Worm (Caenorhabditis elegans) whole organism, young adult: Measurements from ENCODE around the gene nlp-59.

Source experiments
- B0261.1 ChIP-seq: sonication (generic microtip); optimal IDR thresholded peaks from 2 replicates; lab custom pipeline; 2016; ENCODE audit warnings: mild to moderate bottlenecking, missing genetic modification characterization, moderate library complexity, missing compliant biosample characterization
- F49E8.2 ChIP-seq: sonication (generic microtip); optimal IDR thresholded peaks from 3 replicates; lab custom pipeline; 2017; ENCODE audit warnings: missing genetic modification characterization, mild to moderate bottlenecking, missing compliant biosample characterization, antibody characterized with exemption, moderate library complexity; ENCODE audit not compliant: insufficient read depth
- F52B5.7 ChIP-seq: sonication (generic microtip); optimal IDR thresholded peaks from 2 replicates; lab custom pipeline; 2016; ENCODE audit warnings: mild to moderate bottlenecking, missing genetic modification characterization, missing compliant biosample characterization
- F55B11.4 ChIP-seq: sonication (generic microtip); optimal IDR thresholded peaks from 2 replicates; lab custom pipeline; 2016; ENCODE audit warnings: missing compliant biosample characterization, missing genetic modification characterization, borderline replicate concordance; ENCODE audit not compliant: insufficient read depth
- F57C9.4 ChIP-seq: sonication (generic microtip); optimal IDR thresholded peaks from 2 replicates; lab custom pipeline; 2017; ENCODE audit warnings: mild to moderate bottlenecking, missing genetic modification characterization, missing compliant biosample characterization
- K12H6.12 ChIP-seq: fragments of 200-800 bp; sonication (Bioruptor generic); optimal IDR thresholded peaks from 2 replicates; lab custom pipeline; 2018; ENCODE audit warnings: mild to moderate bottlenecking, missing genetic modification characterization, missing compliant biosample characterization
- Y67H2A.10 ChIP-seq: fragments of 200-800 bp; sonication (Bioruptor generic); conservative IDR thresholded peaks from 2 replicates; pipeline ENCODE4 v1.3.6; 2022; ENCODE audit warnings: missing genetic modification reagents, missing genetic modification characterization, missing compliant biosample characterization
- Y79H2A.3 ChIP-seq: fragments of 200-800 bp; sonication (Bioruptor generic); conservative IDR thresholded peaks from 2 replicates; pipeline ENCODE4 v1.3.6; 2022; ENCODE audit warnings: missing genetic modification reagents, missing genetic modification characterization, missing compliant biosample characterization
- ama-1 ChIP-seq, 3 experiments: fragments of 150-350 bp in 1 of 3; sonication (generic microtip) in 2 of 3; optimal IDR thresholded peaks; 2 replicates each; lab custom pipeline; 2014 to 2018; ENCODE audit warnings: missing biosample characterization in 2 of 3, missing genetic modification characterization in 2 of 3, missing genetic modification reagents in 2 of 3
- aptf-2 ChIP-seq: fragments of 200-800 bp; sonication (Bioruptor generic); conservative IDR thresholded peaks from 2 replicates; pipeline ENCODE4 v1.3.6; 2022; ENCODE audit warnings: missing genetic modification reagents, missing genetic modification characterization, missing compliant biosample characterization
- bed-2 ChIP-seq: fragments of 200-800 bp; sonication (Bioruptor generic); IDR thresholded peaks from 2 replicates; pipeline ENCODE4 v1.3.6; 2022; ENCODE audit warnings: missing genetic modification reagents, missing genetic modification characterization, missing compliant biosample characterization
- ceh-100 ChIP-seq: fragments of 200-800 bp; sonication (Bioruptor generic); IDR thresholded peaks from 2 replicates; pipeline ENCODE4 v1.3.6; 2022; ENCODE audit warnings: missing genetic modification reagents, missing genetic modification characterization, missing compliant biosample characterization
- ceh-27 ChIP-seq: fragments of 200-800 bp; sonication (Bioruptor generic); optimal IDR thresholded peaks from 2 replicates; lab custom pipeline; 2018; ENCODE audit warnings: mild to moderate bottlenecking, missing genetic modification characterization, moderate library complexity, missing compliant biosample characterization
- ceh-58 ChIP-seq: fragments of 200-800 bp; sonication (Bioruptor generic); IDR thresholded peaks from 2 replicates; pipeline ENCODE4 v1.3.6; 2022; ENCODE audit warnings: missing genetic modification characterization, missing compliant biosample characterization
- ceh-91 ChIP-seq: fragments of 200-800 bp; sonication (Bioruptor generic); IDR thresholded peaks from 2 replicates; pipeline ENCODE4 v1.3.6; 2022; ENCODE audit warnings: missing genetic modification reagents, missing genetic modification characterization, missing compliant biosample characterization
- die-1 ChIP-seq: sonication (generic microtip); optimal IDR thresholded peaks from 2 replicates; lab custom pipeline; 2016; ENCODE audit warnings: missing genotype, mild to moderate bottlenecking, missing genetic modification characterization, missing compliant biosample characterization
- dpff-1 ChIP-seq: sonication (generic microtip); optimal IDR thresholded peaks from 2 replicates; lab custom pipeline; 2017; ENCODE audit warnings: mild to moderate bottlenecking, missing genetic modification characterization, missing compliant biosample characterization
- egl-44 ChIP-seq: fragments of 200-800 bp; sonication (Bioruptor generic); IDR thresholded peaks from 2 replicates; pipeline ENCODE4 v1.3.6; 2022; ENCODE audit warnings: missing genetic modification reagents, missing genetic modification characterization, missing compliant biosample characterization
- ets-4 ChIP-seq: fragments of 200-800 bp; sonication (Bioruptor generic); optimal IDR thresholded peaks from 2 replicates; lab custom pipeline; 2018; ENCODE audit warnings: mild to moderate bottlenecking, missing genetic modification characterization, missing compliant biosample characterization
- fkh-3 ChIP-seq: sonication (generic microtip); optimal IDR thresholded peaks from 2 replicates; lab custom pipeline; 2016; ENCODE audit warnings: mild to moderate bottlenecking, missing genetic modification characterization, missing compliant biosample characterization
- hlh-12 ChIP-seq: sonication (generic microtip); optimal IDR thresholded peaks from 2 replicates; lab custom pipeline; 2016; ENCODE audit warnings: missing genetic modification characterization, missing compliant biosample characterization
- hmg-1.2 ChIP-seq: fragments of 200-800 bp; sonication (Bioruptor generic); IDR thresholded peaks from 2 replicates; pipeline ENCODE4 v1.3.6; 2022; ENCODE audit warnings: missing genetic modification reagents, missing genetic modification characterization, missing compliant biosample characterization
- hsf-1 ChIP-seq: fragments of 200-800 bp; sonication (Bioruptor generic); IDR thresholded peaks from 2 replicates; pipeline ENCODE4 v1.3.6; 2022; ENCODE audit warnings: missing genetic modification reagents, missing genetic modification characterization, missing compliant biosample characterization
- let-526 ChIP-seq: fragments of 200-800 bp; sonication (Bioruptor generic); IDR thresholded peaks from 2 replicates; pipeline ENCODE4 v1.3.6; 2022; ENCODE audit warnings: missing genetic modification reagents, missing genetic modification characterization, missing compliant biosample characterization
- let-607 ChIP-seq, 2 experiments: fragments of 200-800 bp in 1 of 2; sonication (Bioruptor generic) in 1 of 2; sonication (generic microtip) in 1 of 2; optimal IDR thresholded peaks; 2 replicates each; lab custom pipeline; 2016 to 2018; ENCODE audit warnings: mild to moderate bottlenecking in 2 of 2, missing compliant biosample characterization in 2 of 2, missing genetic modification characterization in 2 of 2, moderate library complexity in 2 of 2, missing genotype in 1 of 2
- lir-1 ChIP-seq: fragments of 200-800 bp; sonication (Bioruptor generic); conservative IDR thresholded peaks from 2 replicates; pipeline ENCODE4 v1.3.6; 2022; ENCODE audit warnings: missing genetic modification reagents, missing genetic modification characterization, missing compliant biosample characterization
- lsy-27 ChIP-seq: sonication (generic microtip); optimal IDR thresholded peaks from 2 replicates; lab custom pipeline; 2017; ENCODE audit warnings: missing genetic modification characterization, mild to moderate bottlenecking, missing compliant biosample characterization, antibody characterized with exemption, missing genotype, borderline replicate concordance; ENCODE audit not compliant: insufficient read depth
- madf-10 ChIP-seq: sonication (generic microtip); optimal IDR thresholded peaks from 2 replicates; lab custom pipeline; 2016; ENCODE audit warnings: mild to moderate bottlenecking, missing genetic modification characterization, missing compliant biosample characterization
- madf-8 ChIP-seq: fragments of 200-800 bp; sonication (Bioruptor generic); conservative IDR thresholded peaks from 2 replicates; pipeline ENCODE4 v1.3.6; 2022; ENCODE audit warnings: missing genetic modification reagents, missing genetic modification characterization, missing compliant biosample characterization
- mel-28 ChIP-seq: sonication (generic microtip); optimal IDR thresholded peaks from 2 replicates; lab custom pipeline; 2016; ENCODE audit warnings: borderline replicate concordance, mild to moderate bottlenecking, missing genetic modification characterization, missing compliant biosample characterization
- mxl-1 ChIP-seq: sonication (generic microtip); optimal IDR thresholded peaks from 2 replicates; lab custom pipeline; 2016; ENCODE audit warnings: missing genetic modification characterization, missing compliant biosample characterization
- nhr-90 ChIP-seq: sonication (generic microtip); optimal IDR thresholded peaks from 2 replicates; lab custom pipeline; 2016; ENCODE audit warnings: missing genotype, mild to moderate bottlenecking, missing genetic modification characterization, missing compliant biosample characterization
- repo-1 ChIP-seq: sonication (generic microtip); optimal IDR thresholded peaks from 2 replicates; lab custom pipeline; 2017; ENCODE audit warnings: mild to moderate bottlenecking, missing genetic modification characterization, missing compliant biosample characterization
- snpc-1.1 ChIP-seq: sonication (generic microtip); optimal IDR thresholded peaks from 2 replicates; lab custom pipeline; 2017; ENCODE audit warnings: missing genetic modification characterization, mild to moderate bottlenecking, missing compliant biosample characterization, antibody characterized with exemption, moderate library complexity, missing genotype, missing genetic modification reagents; ENCODE audit not compliant: insufficient read depth
- zim-3 ChIP-seq: sonication (generic microtip); optimal IDR thresholded peaks from 2 replicates; lab custom pipeline; 2017; ENCODE audit warnings: mild to moderate bottlenecking, missing genetic modification characterization, moderate library complexity, missing compliant biosample characterization
- ztf-22 ChIP-seq: fragments of 200-800 bp; sonication (Bioruptor generic); optimal IDR thresholded peaks from 2 replicates; lab custom pipeline; 2018; ENCODE audit warnings: mild to moderate bottlenecking, missing genetic modification characterization, moderate library complexity, missing compliant biosample characterization
- ztf-3 ChIP-seq: fragments of 200-800 bp; sonication (Bioruptor generic); optimal IDR thresholded peaks from 2 replicates; lab custom pipeline; 2018; ENCODE audit warnings: mild to moderate bottlenecking, missing genetic modification characterization, missing compliant biosample characterization

nlp-59 gene

DNA sequence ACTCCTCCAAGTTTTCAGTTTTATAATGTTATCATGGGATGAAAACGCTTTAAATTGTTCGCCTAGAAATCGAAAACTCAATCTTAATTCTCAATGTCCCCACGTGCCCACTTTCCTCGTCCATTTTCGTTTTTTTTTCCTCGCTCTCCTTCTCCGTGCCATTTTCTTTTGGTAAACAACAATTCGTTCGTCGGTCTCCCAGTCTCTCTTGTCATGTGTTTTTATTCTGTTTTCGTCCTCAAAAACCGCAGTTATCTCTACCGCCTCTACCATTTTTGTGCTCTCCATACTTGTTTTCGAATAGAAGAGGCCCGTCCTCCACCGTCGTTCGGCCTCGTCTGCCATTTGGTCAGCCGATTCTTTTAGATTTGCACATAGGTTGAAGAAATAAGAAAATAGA, 22.7 kb upstream of the nlp-59 start:
- TF ChIP-seq egl-44, result no peak
- TF ChIP-seq hmg-1.2 (GFP tag; lab: Robert Waterston, UW), result peak; percentile 25; the same call in 1 of the 2 replicates
- TF ChIP-seq Y67H2A.10, result no peak
- no peak for TF ChIP-seq ztf-22 (GFP tag; lab: Kevin White, UChicago)
- no peak for TF ChIP-seq nhr-90 (tag; lab: Kevin White, UChicago)
- no peak for TF ChIP-seq die-1
- no peak for TF ChIP-seq dpff-1 (tag; lab: Kevin White, UChicago)
- TF ChIP-seq ceh-100 (GFP tag; lab: Robert Waterston, UW), result no peak
- no peak for TF ChIP-seq madf-10 (tag; lab: Kevin White, UChicago)
- no peak for TF ChIP-seq mel-28 (tag; lab: Kevin White, UChicago)
- no peak for TF ChIP-seq F52B5.7
- no peak for TF ChIP-seq madf-8
- TF ChIP-seq ztf-3 (GFP tag; lab: Kevin White, UChicago), result no peak
- peak; percentile 60 for TF ChIP-seq ceh-27 (GFP tag; lab: Kevin White, UChicago)
- no peak for TF ChIP-seq B0261.1 (tag; lab: Kevin White, UChicago)
- no peak for TF ChIP-seq hlh-12
- TF ChIP-seq lsy-27 (tag; lab: Kevin White, UChicago), result no peak
- TF ChIP-seq aptf-2, result no peak
- peak; percentile 74 for TF ChIP-seq K12H6.12 (tag; lab: Kevin White, UChicago)
- TF ChIP-seq mxl-1 (tag; lab: Kevin White, UChicago), result no peak
- TF ChIP-seq F49E8.2, result no peak
- 0 out of 2 replicates have a peak, but pooled peaks have one; percentile 27 for TF ChIP-seq let-526 (GFP tag; lab: Robert Waterston, UW)

- TF ChIP-seq F55B11.4 (tag; lab: Kevin White, UChicago), result no peak
- no peak for TF ChIP-seq hsf-1 (GFP tag; lab: Robert Waterston, UW)
- TF ChIP-seq dpff-1 (tag; lab: Kevin White, UChicago), result no peak
- no peak for TF ChIP-seq let-607 (tag; optimal IDR thresholded peaks at IDR 0.05; lab: Kevin White, UChicago)
- no peak for TF ChIP-seq lsy-27 (tag; lab: Kevin White, UChicago)
- TF ChIP-seq egl-44, result no peak
- TF ChIP-seq hmg-1.2 (GFP tag; lab: Robert Waterston, UW), result no peak
- no peak for TF ChIP-seq Y67H2A.10
- no peak for TF ChIP-seq ets-4 (GFP tag; lab: Kevin White, UChicago)
- TF ChIP-seq ceh-91 (GFP tag; lab: Robert Waterston, UW), result no peak
- no peak for TF ChIP-seq ceh-58 (GFP tag; lab: Robert Waterston, UW)
- TF ChIP-seq snpc-1.1 (tag; lab: Kevin White, UChicago), result no peak
- TF ChIP-seq bed-2, result no peak
- TF ChIP-seq fkh-3, result no peak
Measured at ce11 chrV:14949477-14949876, 21.8 kb upstream of the nlp-59 start, which contains the start of gene hil-1. Gene hil-1 (plus strand): TSS chrV:14949777.

DNA sequence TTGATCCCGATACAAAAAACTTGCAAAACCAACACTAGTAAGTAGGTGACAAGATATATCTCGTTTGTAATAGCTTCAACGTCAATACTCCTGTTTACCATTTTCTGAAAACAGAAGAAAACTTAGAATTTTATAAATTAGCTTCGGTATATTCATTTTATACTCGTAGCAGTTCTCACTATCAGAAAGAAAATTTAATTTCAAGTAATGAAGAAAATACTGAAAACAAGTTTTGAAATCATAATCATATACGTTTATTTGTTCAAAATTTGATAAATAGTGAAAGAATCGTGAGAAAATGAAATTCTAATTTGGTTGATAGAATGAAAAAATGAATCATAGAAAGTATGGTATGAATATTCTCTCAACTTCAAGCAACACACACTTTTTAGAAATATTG, 16.6 kb upstream of the nlp-59 start, which contains the start of gene C30G7.5:
Gene C30G7.5, minus strand, starts transcription at position 101 of the 400 bp plus-strand sequence.
- TF ChIP-seq madf-8, result no peak
- TF ChIP-seq Y79H2A.3 (GFP tag; lab: Robert Waterston, UW), result no peak
- TF ChIP-seq repo-1 (tag; lab: Kevin White, UChicago), result no peak
- TF ChIP-seq lir-1 (GFP tag; lab: Robert Waterston, UW), result no peak
- no peak for TF ChIP-seq zim-3 (tag; lab: Kevin White, UChicago)
- TF ChIP-seq ama-1 (optimal IDR thresholded peaks at IDR 0.05; lab: Kevin White, UChicago), result no peak
- TF ChIP-seq ama-1 (GFP tag; optimal IDR thresholded peaks at IDR 0.05; lab: Kevin White, UChicago), result no peak
- TF ChIP-seq F57C9.4 (tag; lab: Kevin White, UChicago), result no peak
